Worm (Caenorhabditis elegans) whole organism, L4 larva: ENCODE data around the gene F38C2.4.

Source experiments
- F49E8.2 ChIP-seq: sonication (generic microtip); optimal IDR thresholded peaks from 2 replicates; lab custom pipeline; 2016; ENCODE audit warnings: missing compliant biosample characterization, mild to moderate bottlenecking, missing genetic modification characterization, borderline replicate concordance
- aha-1 ChIP-seq: fragments of 150-350 bp; peaks from one replicate; lab custom pipeline; 2014; ENCODE audit warnings: missing biosample characterization, missing genetic modification characterization
- ama-1 ChIP-seq: fragments of 150-350 bp; optimal IDR thresholded peaks from 2 replicates; lab custom pipeline; 2014; ENCODE audit warnings: inconsistent platforms, mixed read lengths
- lin-39 ChIP-seq: fragments of 150-350 bp; optimal IDR thresholded peaks from 2 replicates; lab custom pipeline; 2014; ENCODE audit warnings: missing biosample characterization, missing genetic modification reagents, missing genetic modification characterization
- mep-1 ChIP-seq: fragments of 150-350 bp; sonication (generic microtip); optimal IDR thresholded peaks from 3 replicates; lab custom pipeline; 2014; ENCODE audit warnings: missing biosample characterization, missing genetic modification characterization
- nhr-10 ChIP-seq: fragments of 150-350 bp; optimal IDR thresholded peaks from 2 replicates; lab custom pipeline; 2014; ENCODE audit warnings: missing biosample characterization, missing genetic modification characterization
- nhr-11 ChIP-seq: fragments of 150-350 bp; optimal IDR thresholded peaks from 2 replicates; lab custom pipeline; 2014; ENCODE audit warnings: missing biosample characterization, missing genetic modification characterization
- nhr-237 ChIP-seq: sonication (generic microtip); optimal IDR thresholded peaks from 2 replicates; lab custom pipeline; 2017; ENCODE audit warnings: missing biosample characterization, missing genetic modification characterization
- set-16 ChIP-seq: fragments of 200-800 bp; sonication (Bioruptor generic); IDR thresholded peaks from 2 replicates; pipeline ENCODE4 v1.3.6; 2022; ENCODE audit warnings: missing genetic modification reagents, missing genetic modification characterization, missing compliant biosample characterization
- vab-7 ChIP-seq: fragments of 200-800 bp; sonication (Bioruptor generic); IDR thresholded peaks from 2 replicates; pipeline ENCODE4 v1.3.6; 2022; ENCODE audit warnings: missing genetic modification reagents, missing genetic modification characterization, missing compliant biosample characterization

- no peak for TF ChIP-seq nhr-11 (tag; lab: Kevin White, UChicago)
- no peak for TF ChIP-seq lin-39 (tag; lab: Kevin White, UChicago)
- TF ChIP-seq F49E8.2 (tag; lab: Kevin White, UChicago): no peak
- no peak for TF ChIP-seq nhr-10 (tag; lab: Kevin White, UChicago)
- TF ChIP-seq vab-7 (GFP tag; lab: Robert Waterston, UW): no peak
- no peak; the same call in 1 of the 2 replicates for TF ChIP-seq set-16 (GFP tag; lab: Robert Waterston, UW)
- no peak for TF ChIP-seq nhr-237
- no peak for TF ChIP-seq aha-1 (tag; lab: Kevin White, UChicago)
- no peak for TF ChIP-seq ama-1 (lab: Kevin White, UChicago)
- TF ChIP-seq mep-1 (tag; lab: Kevin White, UChicago): no peak
Measured at ce11 chrIV:16306918-16307317, 35.9 kb downstream of the F38C2.4 start.
